Fruit fly (Drosophila melanogaster): ENCODE measurements around the gene MED19.

DNA sequence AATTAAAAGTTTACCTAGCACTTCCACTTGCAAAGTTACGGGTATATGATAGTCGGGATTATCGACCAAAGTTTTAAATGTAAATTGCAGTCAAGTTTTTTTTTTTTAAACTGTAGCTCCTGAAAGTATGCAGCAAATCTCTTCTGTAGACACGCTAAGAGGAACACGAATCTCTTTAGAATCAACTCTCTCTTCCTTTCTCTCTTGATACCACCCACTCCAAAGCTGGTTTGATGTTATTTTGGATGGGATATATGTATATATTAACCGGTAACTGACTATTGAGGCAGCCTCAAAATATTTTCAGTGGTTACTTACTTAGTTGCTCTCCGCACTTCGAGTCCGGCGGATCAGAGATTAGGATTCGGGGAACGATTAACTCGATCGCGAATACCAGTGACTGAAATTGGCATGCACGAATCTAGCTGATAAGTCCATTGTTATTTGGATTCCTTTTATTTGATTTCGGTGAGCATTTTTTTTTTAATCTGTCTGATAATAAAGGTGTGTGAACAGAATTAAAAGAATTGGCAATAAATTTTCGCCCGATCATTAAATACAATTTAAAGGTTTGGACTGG lies 32.6 kb upstream of the MED19 start, which contains the start of gene CG7408:
- TF ChIP-seq EcR (GFP tag; optimal IDR thresholded peaks at IDR 0.05) (no peak), psq (optimal IDR thresholded peaks at IDR 0.05) (no peak)

All from whole organism.